Fruit fly (Drosophila melanogaster) whole organism, adult: Measurements from ENCODE around the gene CG6276.

Source experiments
- CG14711 ChIP-seq: fragments of 200-800 bp; sonication (Bioruptor generic); optimal IDR thresholded peaks from 2 replicates; lab custom pipeline; 2018; ENCODE audit warnings: missing biosample characterization, mild to moderate bottlenecking, missing genetic modification characterization, moderate library complexity
- CG7101 ChIP-seq: fragments of 200-800 bp; sonication (Bioruptor generic); optimal IDR thresholded peaks from 2 replicates; lab custom pipeline; 2018; ENCODE audit warnings: missing biosample characterization, mild to moderate bottlenecking, missing genetic modification characterization, moderate library complexity
- Crg-1 ChIP-seq: fragments of 200-800 bp; sonication (Bioruptor generic); optimal IDR thresholded peaks from 2 replicates; lab custom pipeline; 2016; ENCODE audit warnings: missing biosample characterization, missing genetic modification characterization
- Mnt ChIP-seq: fragments of 200-800 bp; sonication (Bioruptor generic); optimal IDR thresholded peaks from 2 replicates; lab custom pipeline; 2016; ENCODE audit warnings: missing biosample characterization, mild to moderate bottlenecking, missing genetic modification characterization
- bab1 ChIP-seq: fragments of 200-800 bp; sonication (Bioruptor generic); optimal IDR thresholded peaks from 3 replicates; lab custom pipeline; 2019; ENCODE audit warnings: missing biosample characterization, mild to moderate bottlenecking, missing genetic modification characterization, moderate library complexity
- kay ChIP-seq: fragments of 200-800 bp; sonication (Bioruptor generic); peaks from one replicate; lab custom pipeline; 2016; ENCODE audit warnings: missing biosample characterization, missing genetic modification characterization, borderline replicate concordance

DNA sequence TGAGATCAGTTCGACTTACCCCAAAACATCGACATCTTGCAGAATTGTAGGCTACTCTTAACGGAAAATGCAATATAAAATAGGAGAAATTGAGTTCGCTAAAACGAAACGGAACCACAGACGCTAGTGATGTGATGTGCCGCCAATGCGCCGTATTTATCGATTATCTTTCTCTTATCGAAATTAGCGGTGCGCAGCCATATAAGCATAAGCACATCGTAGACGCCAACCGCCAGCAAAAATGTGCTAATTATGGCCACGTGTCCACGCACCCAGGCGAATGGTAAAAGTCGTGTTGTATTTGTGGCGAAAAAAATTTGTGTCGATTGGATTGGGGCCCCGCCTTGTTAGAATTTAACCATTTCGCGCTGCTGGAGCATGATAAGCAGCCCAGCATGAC lies 13.1 kb upstream of the CG6276 start, which contains the start of the genes Fkbp39 and Cyfip:
- TF ChIP-seq CG7101 (peak; percentile 44), Mnt (GFP tag; lab: Kevin White, UChicago) (peak; percentile 99), bab1 (GFP tag; lab: Kevin White, UChicago) (peak; percentile 79), kay (no peak), Crg-1 (GFP tag; lab: Kevin White, UChicago) (peak; percentile 60), CG14711 (tag; lab: Kevin White, UChicago) (peak; percentile 40)
